Fruit fly (Drosophila melanogaster): ENCODE results near the gene PGRP-SA.

Gene PGRP-SA

dm6 chrX:11548701-11549100, 12.7 kb upstream of the PGRP-SA start (continued):
- no peak for TF ChIP-seq disco-r (GFP tag; optimal IDR thresholded peaks at IDR 0.05)
- TF ChIP-seq CG14050 (GFP tag; IDR thresholded peaks at IDR 0.05) = no peak
- TF ChIP-seq row (GFP tag; IDR thresholded peaks at IDR 0.05) = peak; percentile 47; the same call in 1 of the 3 replicates
- no peak for TF ChIP-seq sd (tag; optimal IDR thresholded peaks at IDR 0.05)
- TF ChIP-seq CG12155 (GFP tag; optimal IDR thresholded peaks at IDR 0.05) = no peak
- no peak for TF ChIP-seq H2.0 (GFP tag; IDR thresholded peaks at IDR 0.05)
- TF ChIP-seq sens-2 (GFP tag; IDR thresholded peaks at IDR 0.05) = no peak
- no peak for TF ChIP-seq ftz-f1 (GFP tag; optimal IDR thresholded peaks at IDR 0.05)
- TF ChIP-seq CG9727 (GFP tag; optimal IDR thresholded peaks at IDR 0.05) = peak; percentile 54
- no peak for TF ChIP-seq Dek (tag; optimal IDR thresholded peaks at IDR 0.05)
- TF ChIP-seq MESR4 (GFP tag; optimal IDR thresholded peaks at IDR 0.05) = no peak
- no peak for TF ChIP-seq CG10654 (GFP tag; optimal IDR thresholded peaks at IDR 0.05)
- no peak for TF ChIP-seq Doc2 (GFP tag; IDR thresholded peaks at IDR 0.05)
- no peak for TF ChIP-seq p53 (GFP tag; optimal IDR thresholded peaks at IDR 0.05)
- no peak for TF ChIP-seq tio (GFP tag; optimal IDR thresholded peaks at IDR 0.05)
- TF ChIP-seq gce (GFP tag; IDR thresholded peaks at IDR 0.05) = no peak
- TF ChIP-seq knrl (GFP tag; IDR thresholded peaks at IDR 0.05; ENCODE audit: partially characterized antibody) = no peak
- TF ChIP-seq slbo (GFP tag; IDR thresholded peaks at IDR 0.05) = no peak
- no peak for TF ChIP-seq wdn (GFP tag; IDR thresholded peaks at IDR 0.05)
- no peak for TF ChIP-seq CG15011 (GFP tag; optimal IDR thresholded peaks at IDR 0.05)
- no peak for TF ChIP-seq Fer2 (tag; optimal IDR thresholded peaks at IDR 0.05)
- peak; percentile 7 for TF ChIP-seq cato (GFP tag; optimal IDR thresholded peaks at IDR 0.05; ENCODE audit: borderline replicate concordance)
- no peak for TF ChIP-seq cad (GFP tag; optimal IDR thresholded peaks at IDR 0.05)
- no peak for TF ChIP-seq CG1233 (GFP tag; optimal IDR thresholded peaks at IDR 0.05)
- no peak for TF ChIP-seq cg (GFP tag; optimal IDR thresholded peaks at IDR 0.05)
- TF ChIP-seq CG2678 (tag; optimal IDR thresholded peaks at IDR 0.05) = peak; percentile 53
- TF ChIP-seq CG18262 (tag; optimal IDR thresholded peaks at IDR 0.05) = peak; percentile 69
- no peak for TF ChIP-seq CG11723 (GFP tag; optimal IDR thresholded peaks at IDR 0.05)
- TF ChIP-seq dan (GFP tag; IDR thresholded peaks at IDR 0.05) = no peak
- TF ChIP-seq CG18764 (GFP tag; optimal IDR thresholded peaks at IDR 0.05) = no peak
- TF ChIP-seq shn (GFP tag; optimal IDR thresholded peaks at IDR 0.05) = no peak
- TF ChIP-seq Meics (GFP tag; optimal IDR thresholded peaks at IDR 0.05) = no peak
- TF ChIP-seq CG10543 (GFP tag; optimal IDR thresholded peaks at IDR 0.05) = no peak
- no peak for TF ChIP-seq pfk (GFP tag; optimal IDR thresholded peaks at IDR 0.05)
- TF ChIP-seq CG1602 (GFP tag; optimal IDR thresholded peaks at IDR 0.05) = peak; percentile 11
- TF ChIP-seq CG13424 (tag; optimal IDR thresholded peaks at IDR 0.05) = peak; percentile 24
- TF ChIP-seq CG7271 (tag; optimal IDR thresholded peaks at IDR 0.05) = no peak
- no peak for TF ChIP-seq CG2129 (GFP tag; IDR thresholded peaks at IDR 0.05; ENCODE audit: partially characterized antibody)
- TF ChIP-seq CG12299 (tag; optimal IDR thresholded peaks at IDR 0.05) = no peak
- TF ChIP-seq CG7963 (GFP tag; IDR thresholded peaks at IDR 0.05; ENCODE audit: partially characterized antibody) = no peak
- no peak for TF ChIP-seq Scr (GFP tag; IDR thresholded peaks at IDR 0.05; ENCODE audit: partially characterized antibody)
- TF ChIP-seq CG15073 (GFP tag; optimal IDR thresholded peaks at IDR 0.05) = no peak
- TF ChIP-seq CG12391 (tag; optimal IDR thresholded peaks at IDR 0.05) = peak; percentile 47
- TF ChIP-seq Doc3 (GFP tag; IDR thresholded peaks at IDR 0.05; ENCODE audit: partially characterized antibody) = no peak
- TF ChIP-seq CG18011 (GFP tag; optimal IDR thresholded peaks at IDR 0.05) = no peak
- no peak for TF ChIP-seq Dad (GFP tag; optimal IDR thresholded peaks at IDR 0.05)
- peak; percentile 0 for TF ChIP-seq Atf-2 (GFP tag; optimal IDR thresholded peaks at IDR 0.05)
- no peak for TF ChIP-seq CG32532 (GFP tag; IDR thresholded peaks at IDR 0.05)
- TF ChIP-seq Six4 (GFP tag; optimal IDR thresholded peaks at IDR 0.05) = peak; percentile 33
- TF ChIP-seq CG16863 (GFP tag; optimal IDR thresholded peaks at IDR 0.05) = peak; percentile 26
- no peak for TF ChIP-seq CG4730 (GFP tag; IDR thresholded peaks at IDR 0.05)
